Worm (Caenorhabditis elegans) whole organism, late embryonic: Measurements from ENCODE around the gene F44G4.7.

Source experiments
- F13H6.1 ChIP-seq: sonication (generic microtip); optimal IDR thresholded peaks from 2 replicates; lab custom pipeline; 2016; ENCODE audit warnings: missing genetic modification characterization, missing compliant biosample characterization
- K09A11.1 ChIP-seq: sonication (generic microtip); optimal IDR thresholded peaks from 2 replicates; lab custom pipeline; 2017; ENCODE audit warnings: antibody characterized with exemption, mild to moderate bottlenecking, missing genetic modification characterization, missing compliant biosample characterization; ENCODE audit not compliant: insufficient read depth
- ahr-1 ChIP-seq: sonication (generic microtip); optimal IDR thresholded peaks from 2 replicates; lab custom pipeline; 2016; ENCODE audit warnings: missing genetic modification characterization, missing compliant biosample characterization
- ceh-18 ChIP-seq: sonication (generic microtip); optimal IDR thresholded peaks from 2 replicates; lab custom pipeline; 2016; ENCODE audit warnings: missing genetic modification characterization, missing compliant biosample characterization
- ceh-2 ChIP-seq: sonication (generic microtip); optimal IDR thresholded peaks from 2 replicates; lab custom pipeline; 2016; ENCODE audit warnings: missing genotype, missing genetic modification characterization, missing compliant biosample characterization
- ceh-30 ChIP-seq: fragments of 150-350 bp; optimal IDR thresholded peaks from 2 replicates; lab custom pipeline; 2014; ENCODE audit warnings: missing biosample characterization, missing genetic modification characterization
- ceh-31 ChIP-seq: sonication (generic microtip); optimal IDR thresholded peaks from 2 replicates; lab custom pipeline; 2016; ENCODE audit warnings: missing genetic modification characterization, missing compliant biosample characterization
- ceh-48 ChIP-seq: sonication (generic microtip); optimal IDR thresholded peaks from 2 replicates; lab custom pipeline; 2016; ENCODE audit warnings: missing genetic modification characterization, inconsistent platforms, missing compliant biosample characterization
- ceh-6 ChIP-seq: fragments of 200-800 bp; sonication (Bioruptor generic); optimal IDR thresholded peaks from 2 replicates; lab custom pipeline; 2018; ENCODE audit warnings: mild to moderate bottlenecking, missing genetic modification characterization, missing compliant biosample characterization
- ceh-9 ChIP-seq: sonication (generic microtip); optimal IDR thresholded peaks from 2 replicates; lab custom pipeline; 2016; ENCODE audit warnings: mild to moderate bottlenecking, missing genetic modification characterization, inconsistent platforms, missing compliant biosample characterization
- che-1 ChIP-seq: sonication (generic microtip); optimal IDR thresholded peaks from 2 replicates; lab custom pipeline; 2016; ENCODE audit warnings: mild to moderate bottlenecking, missing genetic modification characterization, missing compliant biosample characterization
- dmd-4 ChIP-seq: sonication (generic microtip); optimal IDR thresholded peaks from 2 replicates; lab custom pipeline; 2016; ENCODE audit warnings: borderline replicate concordance, missing genetic modification characterization, missing compliant biosample characterization
- dve-1 ChIP-seq: sonication (generic microtip); optimal IDR thresholded peaks from 2 replicates; lab custom pipeline; 2017; ENCODE audit warnings: antibody characterized with exemption, mild to moderate bottlenecking, missing genetic modification characterization, missing compliant biosample characterization
- ets-4 ChIP-seq: sonication (generic microtip); optimal IDR thresholded peaks from 2 replicates; lab custom pipeline; 2016; ENCODE audit warnings: missing genetic modification characterization, missing compliant biosample characterization
- eyg-1 ChIP-seq: sonication (generic microtip); optimal IDR thresholded peaks from 2 replicates; lab custom pipeline; 2016; ENCODE audit warnings: missing genotype, missing genetic modification characterization, missing compliant biosample characterization
- fax-1 ChIP-seq: sonication (generic microtip); optimal IDR thresholded peaks from 2 replicates; lab custom pipeline; 2016; ENCODE audit warnings: missing genotype, missing genetic modification characterization, missing compliant biosample characterization
- fkh-10 ChIP-seq: fragments of 150-350 bp; optimal IDR thresholded peaks from 2 replicates; lab custom pipeline; 2014; ENCODE audit warnings: missing biosample characterization, missing genetic modification reagents, missing genetic modification characterization
- fkh-6 ChIP-seq: sonication (generic microtip); optimal IDR thresholded peaks from 2 replicates; lab custom pipeline; 2016; ENCODE audit warnings: missing genetic modification characterization, missing compliant biosample characterization
- gmeb-2 ChIP-seq: sonication (generic microtip); optimal IDR thresholded peaks from 2 replicates; lab custom pipeline; 2016; ENCODE audit warnings: missing genetic modification characterization, inconsistent platforms, missing compliant biosample characterization
- hlh-30 ChIP-seq: sonication (generic microtip); optimal IDR thresholded peaks from 2 replicates; lab custom pipeline; 2017; ENCODE audit warnings: antibody characterized with exemption, missing genetic modification characterization, missing compliant biosample characterization; ENCODE audit not compliant: insufficient read depth
- hlh-8 ChIP-seq: sonication (generic microtip); optimal IDR thresholded peaks from 2 replicates; lab custom pipeline; 2016; ENCODE audit warnings: missing genotype, missing genetic modification characterization, missing compliant biosample characterization
- lin-11 ChIP-seq: fragments of 200-800 bp; sonication (Bioruptor generic); optimal IDR thresholded peaks from 2 replicates; lab custom pipeline; 2018; ENCODE audit warnings: mild to moderate bottlenecking, missing genetic modification characterization, missing compliant biosample characterization
- nhr-232 ChIP-seq: sonication (generic microtip); optimal IDR thresholded peaks from 2 replicates; lab custom pipeline; 2016; ENCODE audit warnings: missing genetic modification characterization, missing compliant biosample characterization
- npax-4 ChIP-seq: sonication (generic microtip); optimal IDR thresholded peaks from 2 replicates; lab custom pipeline; 2016; ENCODE audit warnings: missing genetic modification characterization, missing compliant biosample characterization
- odd-2 ChIP-seq: sonication (generic microtip); optimal IDR thresholded peaks from 2 replicates; lab custom pipeline; 2017; ENCODE audit warnings: antibody characterized with exemption, mild to moderate bottlenecking, missing genetic modification characterization, missing compliant biosample characterization
- pat-9 ChIP-seq: fragments of 200-800 bp; sonication (Bioruptor generic); optimal IDR thresholded peaks from 2 replicates; lab custom pipeline; 2018; ENCODE audit warnings: mild to moderate bottlenecking, missing genetic modification characterization, moderate library complexity, missing compliant biosample characterization
- pha-4 ChIP-seq: fragments of 150-350 bp; optimal IDR thresholded peaks from 2 replicates; lab custom pipeline; 2018; ENCODE audit warnings: missing biosample characterization, missing genetic modification reagents, missing genetic modification characterization
- pqm-1 ChIP-seq: sonication (generic microtip); optimal IDR thresholded peaks from 2 replicates; lab custom pipeline; 2016; ENCODE audit warnings: missing genetic modification characterization, missing compliant biosample characterization
- pros-1 ChIP-seq: fragments of 150-350 bp; optimal IDR thresholded peaks from 2 replicates; lab custom pipeline; 2014; ENCODE audit warnings: missing biosample characterization, missing genetic modification reagents, missing genetic modification characterization
- rnt-1 ChIP-seq: sonication (generic microtip); optimal IDR thresholded peaks from 2 replicates; lab custom pipeline; 2016; ENCODE audit warnings: missing genetic modification characterization, missing compliant biosample characterization
- sox-4 ChIP-seq: sonication (generic microtip); optimal IDR thresholded peaks from 2 replicates; lab custom pipeline; 2017; ENCODE audit warnings: mild to moderate bottlenecking, missing genetic modification characterization, inconsistent platforms, missing compliant biosample characterization
- syd-9 ChIP-seq: sonication (generic microtip); optimal IDR thresholded peaks from 2 replicates; lab custom pipeline; 2016; ENCODE audit warnings: mild to moderate bottlenecking, missing genetic modification characterization, moderate library complexity, missing compliant biosample characterization
- unc-3 ChIP-seq, 2 experiments: fragments of 200-800 bp in 1 of 2; sonication (Bioruptor generic) in 1 of 2; sonication (generic microtip) in 1 of 2; conservative IDR thresholded peaks in 1 of 2; optimal IDR thresholded peaks in 1 of 2; 2 replicates each; pipeline versions ENCODE4 v1.3.6 to Lab custom; 2016 to 2022; ENCODE audit warnings: missing compliant biosample characterization in 2 of 2, missing genetic modification characterization in 2 of 2, missing genetic modification reagents in 1 of 2
- unc-42 ChIP-seq: sonication (generic microtip); optimal IDR thresholded peaks from 2 replicates; lab custom pipeline; 2016; ENCODE audit warnings: missing genotype, missing genetic modification characterization, missing compliant biosample characterization
- unc-55 ChIP-seq: sonication (generic microtip); optimal IDR thresholded peaks from 2 replicates; lab custom pipeline; 2017; ENCODE audit warnings: missing biosample characterization, missing genetic modification reagents, missing genetic modification characterization
- zip-5 ChIP-seq: sonication (generic microtip); optimal IDR thresholded peaks from 2 replicates; lab custom pipeline; 2016; ENCODE audit warnings: missing genetic modification characterization, missing compliant biosample characterization

F44G4.7 gene

DNA sequence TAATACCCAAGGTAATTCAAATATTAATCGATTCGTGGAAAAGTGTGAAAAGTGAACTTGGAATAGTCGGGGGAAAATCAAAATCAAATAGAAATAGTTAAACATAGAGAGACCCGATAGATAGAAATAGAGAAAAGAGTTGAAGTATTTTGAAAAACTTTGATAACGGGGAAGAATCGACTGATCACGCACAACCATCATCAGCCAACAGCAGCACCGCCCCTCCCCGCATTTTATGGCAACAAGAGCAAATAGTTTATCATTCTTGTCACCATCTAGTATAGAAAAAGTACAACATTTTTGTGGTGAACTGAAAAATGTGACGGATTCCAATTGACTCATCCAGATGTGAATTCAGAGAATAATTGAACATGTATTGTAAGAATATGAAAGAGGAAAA lies 13.4 kb downstream of the F44G4.7 start:
- TF ChIP-seq fkh-6 (no peak), hlh-30 (tag; lab: Kevin White, UChicago) (no peak), syd-9 (no peak), ceh-9 (tag; lab: Kevin White, UChicago) (no peak), F13H6.1 (no peak), lin-11 (tag; lab: Kevin White, UChicago) (no peak)

DNA sequence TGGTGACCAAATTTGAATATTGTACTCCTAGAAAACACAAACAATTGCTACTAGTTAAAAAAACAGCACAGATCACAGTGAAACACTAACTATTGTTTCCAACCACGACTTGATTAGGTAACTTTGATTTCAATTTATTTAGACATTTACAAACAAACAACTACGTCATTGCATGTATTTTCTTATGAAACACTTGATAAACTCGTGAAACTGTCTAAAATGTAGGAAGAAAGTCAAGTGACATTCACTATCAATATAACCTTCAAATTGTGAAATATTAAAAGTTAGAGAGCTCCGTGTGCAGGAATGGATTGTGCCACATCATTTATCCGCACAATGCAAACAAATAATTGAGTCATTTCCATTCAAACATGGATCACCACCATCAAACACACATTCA lies 14.7 kb downstream of the F44G4.7 start:
- no peak for TF ChIP-seq ceh-31 (tag; lab: Kevin White, UChicago)
- no peak for TF ChIP-seq eyg-1
- no peak for TF ChIP-seq unc-3 (GFP tag; conservative IDR thresholded peaks at IDR 0.05; lab: Robert Waterston, UW)
- TF ChIP-seq unc-3 (tag; optimal IDR thresholded peaks at IDR 0.05; lab: Kevin White, UChicago) = no peak
- TF ChIP-seq npax-4 = no peak
- TF ChIP-seq pros-1 = no peak
- TF ChIP-seq ceh-9 (tag; lab: Kevin White, UChicago) = no peak
- no peak for TF ChIP-seq odd-2 (tag; lab: Kevin White, UChicago)
- no peak for TF ChIP-seq unc-42 (tag; lab: Kevin White, UChicago)
- TF ChIP-seq zip-5 (tag; lab: Kevin White, UChicago) = no peak
- no peak for TF ChIP-seq unc-55
- TF ChIP-seq ceh-48 (tag; lab: Kevin White, UChicago) = no peak
- TF ChIP-seq pat-9 (tag; lab: Kevin White, UChicago) = no peak
- TF ChIP-seq pqm-1 (tag; lab: Kevin White, UChicago) = no peak
- no peak for TF ChIP-seq fax-1
- TF ChIP-seq ahr-1 = no peak
- TF ChIP-seq che-1 (tag; lab: Kevin White, UChicago) = no peak

DNA sequence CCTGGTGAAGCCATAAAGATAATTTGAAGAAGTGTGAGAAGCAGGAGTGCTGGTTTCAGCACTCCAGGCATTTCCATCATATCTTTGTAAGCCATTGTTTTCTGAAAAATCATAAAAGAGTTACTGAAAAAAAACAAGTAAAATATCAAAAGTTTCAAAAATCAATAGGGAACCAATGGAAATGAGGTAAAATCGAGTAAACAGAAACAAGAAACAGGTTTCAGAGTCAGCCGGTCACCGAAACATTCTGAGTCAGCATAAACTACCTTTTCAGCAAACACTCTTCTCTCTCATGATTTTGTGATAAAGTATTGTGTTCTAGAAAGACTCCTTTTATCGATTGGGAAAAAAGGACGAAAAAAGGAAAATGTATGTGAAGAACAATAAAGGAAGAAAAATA lies 15.5 kb downstream of the F44G4.7 start, which contains the start of gene C18E9.9:
C18E9.9 (minus strand) TSS at position 101 of the 400 bp plus-strand sequence.
- no peak for TF ChIP-seq ets-4 (tag; lab: Kevin White, UChicago)
- TF ChIP-seq fkh-10 (GFP tag; lab: Kevin White, UChicago) = no peak
- no peak for TF ChIP-seq nhr-232
- no peak for TF ChIP-seq pqm-1 (tag; lab: Kevin White, UChicago)
- no peak for TF ChIP-seq fax-1
- no peak for TF ChIP-seq ceh-30
- no peak for TF ChIP-seq gmeb-2 (tag; lab: Kevin White, UChicago)
- no peak for TF ChIP-seq sox-4 (tag; lab: Kevin White, UChicago)
- no peak for TF ChIP-seq pha-4 (tag; lab: Kevin White, UChicago)
- TF ChIP-seq ceh-31 (tag; lab: Kevin White, UChicago) = no peak
- no peak for TF ChIP-seq rnt-1
- TF ChIP-seq hlh-30 (tag; lab: Kevin White, UChicago) = no peak
- no peak for TF ChIP-seq zip-5 (tag; lab: Kevin White, UChicago)
- no peak for TF ChIP-seq F13H6.1
- TF ChIP-seq ceh-6 = no peak
- no peak for TF ChIP-seq ceh-18 (tag; lab: Kevin White, UChicago)
- no peak for TF ChIP-seq hlh-8 (tag; lab: Kevin White, UChicago)
- no peak for TF ChIP-seq ceh-2 (tag; lab: Kevin White, UChicago)
- TF ChIP-seq odd-2 (tag; lab: Kevin White, UChicago) = no peak

DNA sequence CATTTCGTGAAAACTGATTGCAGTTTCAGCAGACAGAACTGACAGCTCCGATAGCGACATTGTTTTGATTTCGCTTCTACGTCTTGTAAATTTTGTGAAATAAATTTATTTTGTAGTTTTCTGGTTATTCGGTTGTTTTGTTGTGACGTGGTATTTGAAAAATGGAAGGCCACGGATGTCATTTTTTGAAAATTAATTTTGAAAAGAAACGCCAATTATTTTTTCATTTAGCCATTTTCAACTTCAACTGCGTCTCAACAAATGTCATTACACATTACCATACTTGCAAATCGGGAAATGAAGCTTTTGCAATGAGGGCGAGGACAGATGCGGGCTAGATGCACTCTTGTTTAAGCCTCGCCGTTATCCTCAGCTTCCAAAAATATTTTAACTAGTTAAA lies 17.0 kb downstream of the F44G4.7 start, which contains the start of gene C18E9.8:
C18E9.8 (minus strand) TSS at position 101 of the 400 bp plus-strand sequence.
- TF ChIP-seq dmd-4 (tag; lab: Kevin White, UChicago) = no peak
- no peak for TF ChIP-seq dve-1
- no peak for TF ChIP-seq pat-9 (tag; lab: Kevin White, UChicago)
- no peak for TF ChIP-seq K09A11.1 (tag; lab: Kevin White, UChicago)
